Worm (Caenorhabditis elegans) whole organism, young adult: Measurements from ENCODE around the gene hcp-3.

ENCODE experiments used
- ama-1 ChIP-seq, 3 experiments: fragments of 150-350 bp in 1 of 3; sonication (generic microtip) in 2 of 3; optimal IDR thresholded peaks; 2 replicates each; lab custom pipeline; 2014 to 2018; ENCODE audit warnings: missing biosample characterization in 2 of 3, missing genetic modification characterization in 2 of 3, missing genetic modification reagents in 2 of 3
- ceh-40 ChIP-seq: fragments of 200-800 bp; sonication (Bioruptor generic); IDR thresholded peaks from 2 replicates; pipeline ENCODE4 v1.3.6; 2022; ENCODE audit warnings: missing genetic modification characterization, missing compliant biosample characterization
- efl-1 ChIP-seq: fragments of 150-350 bp; optimal IDR thresholded peaks from 2 replicates; lab custom pipeline; 2014; ENCODE audit warnings: missing biosample characterization, missing genetic modification reagents, missing genetic modification characterization
- ets-4 ChIP-seq: fragments of 200-800 bp; sonication (Bioruptor generic); optimal IDR thresholded peaks from 2 replicates; lab custom pipeline; 2018; ENCODE audit warnings: mild to moderate bottlenecking, missing genetic modification characterization, missing compliant biosample characterization
- him-1 ChIP-seq: sonication (generic microtip); optimal IDR thresholded peaks from 2 replicates; lab custom pipeline; 2016; ENCODE audit warnings: missing genotype, missing genetic modification reagents, missing genetic modification characterization, missing compliant biosample characterization
- hmg-20 ChIP-seq: fragments of 200-800 bp; sonication (Bioruptor generic); IDR thresholded peaks from 2 replicates; pipeline ENCODE4 v1.3.6; 2022; ENCODE audit warnings: missing genetic modification reagents, missing genetic modification characterization, missing compliant biosample characterization
- madf-8 ChIP-seq: fragments of 200-800 bp; sonication (Bioruptor generic); conservative IDR thresholded peaks from 2 replicates; pipeline ENCODE4 v1.3.6; 2022; ENCODE audit warnings: missing genetic modification reagents, missing genetic modification characterization, missing compliant biosample characterization
- mcd-1 ChIP-seq: fragments of 200-800 bp; sonication (Bioruptor generic); IDR thresholded peaks from 2 replicates; pipeline ENCODE4 v1.3.6; 2022; ENCODE audit warnings: missing genetic modification reagents, missing genetic modification characterization, missing compliant biosample characterization
- unc-130 ChIP-seq: sonication (generic microtip); optimal IDR thresholded peaks from 2 replicates; lab custom pipeline; 2016; ENCODE audit warnings: missing genetic modification reagents, missing genetic modification characterization, missing compliant biosample characterization
- ztf-3 ChIP-seq: fragments of 200-800 bp; sonication (Bioruptor generic); optimal IDR thresholded peaks from 2 replicates; lab custom pipeline; 2018; ENCODE audit warnings: mild to moderate bottlenecking, missing genetic modification characterization, missing compliant biosample characterization

DNA sequence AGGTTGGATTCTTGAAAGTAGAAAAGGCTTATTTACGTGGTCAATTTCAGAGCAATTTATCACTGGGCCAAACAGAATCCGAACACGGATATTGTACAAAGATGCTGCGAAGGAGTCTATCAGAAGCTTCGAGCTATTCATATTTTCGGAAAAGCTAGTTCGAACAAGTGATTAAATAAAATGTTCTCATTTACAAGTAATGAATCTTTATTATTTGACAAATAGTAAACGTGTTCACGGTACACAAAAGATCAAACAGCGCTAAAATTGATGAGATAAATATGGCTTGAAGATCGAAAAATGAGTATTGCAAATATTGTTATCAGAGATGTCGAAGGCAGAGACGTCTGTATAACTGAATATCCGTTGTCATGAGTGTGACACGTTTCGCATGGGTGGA is 1.2 kb downstream of the hcp-3 start:
- TF ChIP-seq madf-8 (GFP tag; lab: Robert Waterston, UW) (peak; percentile 54; the same call in 1 of the 2 replicates), him-1 (tag; lab: Kevin White, UChicago) (peak; percentile 48), hmg-20 (GFP tag; lab: Robert Waterston, UW) (no peak), ceh-40 (GFP tag; lab: Robert Waterston, UW) (0 out of 2 replicates have a peak, but pooled peaks have one; percentile 18), mcd-1 (GFP tag; lab: Robert Waterston, UW) (no peak; the same call in 1 of the 2 replicates), ztf-3 (GFP tag; lab: Kevin White, UChicago) (no peak), ets-4 (GFP tag; lab: Kevin White, UChicago) (no peak), ama-1 (optimal IDR thresholded peaks at IDR 0.05; lab: Kevin White, UChicago) (no peak), ama-1 (GFP tag; optimal IDR thresholded peaks at IDR 0.05; lab: Kevin White, UChicago) (peak in 1 of 2 experiments; percentile 21), efl-1 (GFP tag; lab: Kevin White, UChicago) (peak; percentile 43), unc-130 (GFP tag; lab: Kevin White, UChicago) (peak; percentile 36)
